Worm (Caenorhabditis elegans) whole organism, L2 larva: ENCODE data around the gene Y55F3AM.21.

Source experiments
- ZK546.5 ChIP-seq: sonication (generic microtip); optimal IDR thresholded peaks from 2 replicates; lab custom pipeline; 2017; ENCODE audit warnings: missing biosample characterization, missing genetic modification characterization
- fos-1 ChIP-seq: fragments of 150-350 bp; optimal IDR thresholded peaks from 2 replicates; lab custom pipeline; 2014; ENCODE audit warnings: missing biosample characterization, missing genetic modification characterization
- lin-39 ChIP-seq: fragments of 150-350 bp; optimal IDR thresholded peaks from 2 replicates; lab custom pipeline; 2014; ENCODE audit warnings: missing biosample characterization, missing genetic modification reagents, missing genetic modification characterization
- nhr-12 ChIP-seq: fragments of 150-350 bp; optimal IDR thresholded peaks from 2 replicates; lab custom pipeline; 2014; ENCODE audit warnings: missing biosample characterization, missing genetic modification characterization
- nhr-237 ChIP-seq: fragments of 150-350 bp; optimal IDR thresholded peaks from 2 replicates; lab custom pipeline; 2014; ENCODE audit warnings: missing biosample characterization, missing genetic modification characterization
- unc-62 ChIP-seq: fragments of 150-350 bp; optimal IDR thresholded peaks from 2 replicates; lab custom pipeline; 2014; ENCODE audit warnings: missing biosample characterization, missing genetic modification reagents, missing genetic modification characterization
- zag-1 ChIP-seq: fragments of 150-350 bp; optimal IDR thresholded peaks from 2 replicates; lab custom pipeline; 2014; ENCODE audit warnings: missing biosample characterization, missing genetic modification characterization
- ztf-4 ChIP-seq: fragments of 150-350 bp; optimal IDR thresholded peaks from 2 replicates; lab custom pipeline; 2014; ENCODE audit warnings: missing biosample characterization, missing genetic modification characterization

ce11 chrIV:1053989-1054388 is 2.5 kb upstream of the Y55F3AM.21 start:
- TF ChIP-seq zag-1 (tag; lab: Kevin White, UChicago): no peak
- TF ChIP-seq unc-62 (GFP tag; lab: Kevin White, UChicago): no peak
- no peak for TF ChIP-seq nhr-237 (tag; lab: Kevin White, UChicago)
- no peak for TF ChIP-seq fos-1 (tag; lab: Kevin White, UChicago)
- TF ChIP-seq nhr-12: no peak
- no peak for TF ChIP-seq ZK546.5 (tag; lab: Kevin White, UChicago)
- no peak for TF ChIP-seq lin-39 (tag; lab: Kevin White, UChicago)
- TF ChIP-seq ztf-4 (tag; lab: Kevin White, UChicago): no peak
